Worm (Caenorhabditis elegans) whole organism, L1 larva: ENCODE data around the gene asp-18.
"Not testable (repeated sequence)": the region's sequence is repeated elsewhere in the genome, so short reads cannot be mapped to it uniquely, and the experiment has no call there.

Experiments used
- C04F5.9 ChIP-seq: sonication (generic microtip); optimal IDR thresholded peaks from 2 replicates; lab custom pipeline; 2016; ENCODE audit warnings: missing genetic modification characterization, missing compliant biosample characterization
- C16A3.4 ChIP-seq: fragments of 150-350 bp; optimal IDR thresholded peaks from 2 replicates; lab custom pipeline; 2014; ENCODE audit warnings: missing biosample characterization, missing genetic modification characterization
- aha-1 ChIP-seq: fragments of 150-350 bp; optimal IDR thresholded peaks from 2 replicates; lab custom pipeline; 2014; ENCODE audit warnings: missing biosample characterization, missing genetic modification characterization
- ceh-63 ChIP-seq: fragments of 200-800 bp; sonication (Bioruptor generic); optimal IDR thresholded peaks from 2 replicates; lab custom pipeline; 2018; ENCODE audit warnings: mild to moderate bottlenecking, missing genetic modification characterization, missing compliant biosample characterization
- ceh-88 ChIP-seq: fragments of 200-800 bp; sonication (Bioruptor generic); IDR thresholded peaks from 2 replicates; pipeline ENCODE4 v1.3.6; 2022; ENCODE audit warnings: missing genetic modification characterization, missing compliant biosample characterization
- dpl-1 ChIP-seq, 3 experiments: fragments of 150-350 bp in 2 of 3; sonication (generic microtip) in 1 of 3; optimal IDR thresholded peaks; 2 replicates each; lab custom pipeline; 2014 to 2017; ENCODE audit warnings: missing biosample characterization in 3 of 3, missing genetic modification characterization in 3 of 3, missing genetic modification reagents in 3 of 3
- efl-3 ChIP-seq: fragments of 200-800 bp; sonication (Bioruptor generic); optimal IDR thresholded peaks from 2 replicates; lab custom pipeline; 2018; ENCODE audit warnings: mild to moderate bottlenecking, missing genetic modification characterization, missing compliant biosample characterization
- ets-5 ChIP-seq: fragments of 200-800 bp; sonication (Bioruptor generic); IDR thresholded peaks from 2 replicates; pipeline ENCODE4 v1.3.6; 2022; ENCODE audit warnings: missing genetic modification characterization, missing compliant biosample characterization
- fkh-8 ChIP-seq: sonication (generic microtip); optimal IDR thresholded peaks from 2 replicates; lab custom pipeline; 2016; ENCODE audit warnings: mild to moderate bottlenecking, missing genetic modification characterization, missing compliant biosample characterization
- hlh-17 ChIP-seq: fragments of 200-800 bp; sonication (Bioruptor generic); optimal IDR thresholded peaks from 2 replicates; lab custom pipeline; 2018; ENCODE audit warnings: missing genetic modification characterization, mild to moderate bottlenecking, missing compliant biosample characterization, moderate library complexity, borderline replicate concordance
- irx-1 ChIP-seq: sonication (generic microtip); optimal IDR thresholded peaks from 2 replicates; lab custom pipeline; 2016; ENCODE audit warnings: missing genetic modification characterization, missing compliant biosample characterization
- jun-1 ChIP-seq: fragments of 150-350 bp; optimal IDR thresholded peaks from 2 replicates; lab custom pipeline; 2014; ENCODE audit warnings: missing biosample characterization, missing genetic modification reagents, missing genetic modification characterization
- lin-13 ChIP-seq: fragments of 150-350 bp; optimal IDR thresholded peaks from 2 replicates; lab custom pipeline; 2014; ENCODE audit warnings: missing biosample characterization, missing genetic modification reagents, missing genetic modification characterization
- lin-14 ChIP-seq: fragments of 200-800 bp; sonication (Bioruptor generic); optimal IDR thresholded peaks from 2 replicates; lab custom pipeline; 2018; ENCODE audit warnings: mild to moderate bottlenecking, missing genetic modification characterization, moderate library complexity, missing compliant biosample characterization
- lin-15B ChIP-seq: fragments of 150-350 bp; sonication (generic microtip); optimal IDR thresholded peaks from 3 replicates; lab custom pipeline; 2014; ENCODE audit warnings: missing biosample characterization, missing genetic modification characterization
- lin-35 ChIP-seq, 2 experiments: fragments of 150-350 bp; optimal IDR thresholded peaks; 2 replicates each; lab custom pipeline; 2014; ENCODE audit warnings: missing biosample characterization in 2 of 2, missing genetic modification characterization in 2 of 2, missing genetic modification reagents in 2 of 2
- nhr-12 ChIP-seq: sonication (generic microtip); optimal IDR thresholded peaks from 2 replicates; lab custom pipeline; 2017; ENCODE audit warnings: missing biosample characterization, missing genetic modification characterization
- nhr-20 ChIP-seq: sonication (generic microtip); optimal IDR thresholded peaks from 2 replicates; lab custom pipeline; 2016; ENCODE audit warnings: mild to moderate bottlenecking, missing genetic modification characterization, missing compliant biosample characterization
- nhr-28 ChIP-seq: fragments of 150-350 bp; optimal IDR thresholded peaks from 2 replicates; lab custom pipeline; 2014; ENCODE audit warnings: missing biosample characterization, missing genetic modification characterization
- nhr-47 ChIP-seq: sonication (generic microtip); optimal IDR thresholded peaks from 2 replicates; lab custom pipeline; 2016; ENCODE audit warnings: mild to moderate bottlenecking, missing genetic modification characterization, moderate library complexity, missing compliant biosample characterization
- nhr-77 ChIP-seq: fragments of 150-350 bp; optimal IDR thresholded peaks from 2 replicates; lab custom pipeline; 2014; ENCODE audit warnings: missing biosample characterization, missing genetic modification characterization
- nhr-90 ChIP-seq: sonication (generic microtip); optimal IDR thresholded peaks from 2 replicates; lab custom pipeline; 2016; ENCODE audit warnings: mild to moderate bottlenecking, missing genetic modification characterization, missing compliant biosample characterization; ENCODE audit not compliant: poor library complexity
- pax-3 ChIP-seq: fragments of 200-800 bp; sonication (Bioruptor generic); optimal IDR thresholded peaks from 2 replicates; lab custom pipeline; 2018; ENCODE audit warnings: mild to moderate bottlenecking, missing genetic modification characterization, moderate library complexity, missing compliant biosample characterization
- pqm-1 ChIP-seq: sonication (generic microtip); optimal IDR thresholded peaks from 3 replicates; lab custom pipeline; 2017; ENCODE audit warnings: missing biosample characterization, missing genetic modification characterization
- skn-1 ChIP-seq: fragments of 150-350 bp; optimal IDR thresholded peaks from 2 replicates; lab custom pipeline; 2014; ENCODE audit warnings: missing biosample characterization, missing genetic modification characterization
- snpc-4 ChIP-seq: fragments of 150-350 bp; optimal IDR thresholded peaks from 2 replicates; lab custom pipeline; 2014; ENCODE audit warnings: missing biosample characterization, missing genetic modification characterization
- snu-23 ChIP-seq: sonication (generic microtip); optimal IDR thresholded peaks from 2 replicates; lab custom pipeline; 2016; ENCODE audit warnings: missing genetic modification characterization, missing compliant biosample characterization
- sox-4 ChIP-seq: sonication (generic microtip); optimal IDR thresholded peaks from 2 replicates; lab custom pipeline; 2016; ENCODE audit warnings: missing genetic modification characterization, missing compliant biosample characterization
- unc-62 ChIP-seq: fragments of 150-350 bp; optimal IDR thresholded peaks from 2 replicates; lab custom pipeline; 2014; ENCODE audit warnings: missing biosample characterization, missing genetic modification reagents, missing genetic modification characterization
- unc-98 ChIP-seq: fragments of 200-800 bp; sonication (Bioruptor generic); IDR thresholded peaks from 2 replicates; pipeline ENCODE4 v1.3.6; 2022; ENCODE audit warnings: missing genetic modification characterization, missing compliant biosample characterization
- vab-15 ChIP-seq: sonication (generic microtip); optimal IDR thresholded peaks from 2 replicates; lab custom pipeline; 2017; ENCODE audit warnings: missing genotype, mild to moderate bottlenecking, missing genetic modification characterization, missing compliant biosample characterization
- xbp-1 ChIP-seq: sonication (generic microtip); optimal IDR thresholded peaks from 2 replicates; lab custom pipeline; 2016; ENCODE audit warnings: missing genetic modification characterization, missing compliant biosample characterization
- ztf-11 ChIP-seq, 2 experiments: sonication (generic microtip); optimal IDR thresholded peaks; 2 replicates each; lab custom pipeline; 2016 to 2017; ENCODE audit warnings: missing genetic modification characterization in 2 of 2, missing biosample characterization in 1 of 2, missing compliant biosample characterization in 1 of 2

asp-18 gene

DNA sequence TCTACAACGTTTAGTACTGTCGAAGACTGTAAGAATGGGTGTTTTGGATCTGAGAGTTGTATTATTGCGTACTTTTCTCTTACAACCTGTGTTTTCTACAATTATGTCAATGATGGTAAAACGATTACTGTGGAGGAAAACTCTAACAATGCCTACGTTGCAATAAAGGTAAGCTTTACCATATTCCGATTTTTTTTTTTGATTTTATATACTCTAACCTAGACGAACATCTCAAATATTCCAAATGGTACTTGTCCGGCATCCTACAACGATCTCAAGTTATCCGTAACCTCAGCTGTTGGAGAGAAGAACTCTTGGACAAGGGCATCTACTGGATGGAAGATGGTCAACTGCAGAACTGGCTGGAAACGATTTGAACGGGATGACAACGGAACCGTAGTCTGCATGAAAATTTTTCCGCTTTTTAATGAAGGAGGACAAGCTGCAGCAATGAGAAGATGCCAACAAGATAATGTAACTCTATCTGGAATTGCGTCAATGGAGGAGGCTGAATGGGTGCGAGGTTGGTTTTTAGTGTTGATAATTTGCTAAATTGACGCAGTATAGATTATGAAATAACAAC lies 40.4 kb upstream of the asp-18 start:
- no peak for TF ChIP-seq dpl-1 (GFP tag; optimal IDR thresholded peaks at IDR 0.05; lab: Kevin White, UChicago)
- TF ChIP-seq lin-14 (GFP tag; lab: Kevin White, UChicago): no peak
- TF ChIP-seq lin-15B: no peak

DNA sequence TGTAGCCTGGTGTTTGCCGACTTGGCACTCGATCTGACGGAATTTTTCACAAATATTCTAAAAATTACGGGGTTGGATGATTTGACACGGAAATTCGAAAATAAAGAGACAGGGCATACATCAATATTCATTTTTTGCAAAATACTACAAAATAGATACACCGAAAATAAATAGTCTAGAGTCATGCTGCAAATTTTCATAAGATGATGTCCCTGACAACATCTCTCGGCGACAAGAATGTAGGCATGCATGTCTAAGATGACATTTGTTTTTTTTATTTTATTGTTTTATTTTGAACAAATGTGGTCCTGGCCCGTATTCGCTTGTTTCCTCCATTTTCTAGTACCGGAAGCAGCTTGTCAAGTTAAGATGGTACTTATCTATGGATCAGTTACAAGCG lies 39.9 kb upstream of the asp-18 start, which contains the start of gene clec-256:
Gene clec-256, plus strand, starts transcription at position 301 of the 400 bp plus-strand sequence.
- no peak for TF ChIP-seq snu-23 (GFP tag; lab: Kevin White, UChicago)
- TF ChIP-seq xbp-1 (tag; lab: Kevin White, UChicago): no peak
- TF ChIP-seq ets-5 (GFP tag; lab: Robert Waterston, UW): no peak
- TF ChIP-seq skn-1 (tag; lab: Kevin White, UChicago): no peak

DNA sequence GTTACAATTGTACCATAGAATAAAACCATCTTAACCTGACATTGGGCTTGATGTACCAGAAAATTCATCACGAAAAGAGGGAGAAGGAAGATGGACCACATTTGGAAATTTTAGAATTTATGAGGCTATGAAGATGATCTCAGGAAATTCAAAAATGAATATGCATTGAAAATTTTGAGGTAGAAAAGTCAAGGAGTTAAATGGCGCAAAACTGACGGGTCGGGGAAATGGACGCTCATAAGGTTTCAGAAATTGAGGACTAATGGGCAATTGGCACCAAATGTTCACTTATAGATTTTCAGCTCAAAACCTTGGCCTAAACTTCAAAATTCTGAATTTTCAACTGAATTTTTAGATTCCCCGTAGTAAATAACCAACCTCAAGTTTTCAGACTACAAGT lies 39.1 kb upstream of the asp-18 start, which contains the start of gene clec-255:
Gene clec-255, minus strand, starts transcription at position 101 of the 400 bp plus-strand sequence.
- TF ChIP-seq nhr-12 (tag; lab: Kevin White, UChicago) (no peak), snpc-4 (no peak), ceh-63 (GFP tag; lab: Kevin White, UChicago) (no peak), nhr-77 (tag; lab: Kevin White, UChicago) (no peak), ets-5 (GFP tag; lab: Robert Waterston, UW) (no peak), C16A3.4 (tag; lab: Kevin White, UChicago) (no peak), efl-3 (GFP tag; lab: Kevin White, UChicago) (no peak), unc-98 (GFP tag; lab: Robert Waterston, UW) (no peak), ceh-88 (GFP tag; lab: Robert Waterston, UW) (no peak), sox-4 (tag; lab: Kevin White, UChicago) (no peak), lin-35 (GFP tag; optimal IDR thresholded peaks at IDR 0.05; lab: Kevin White, UChicago) (no peak), C04F5.9 (tag; lab: Kevin White, UChicago) (no peak), ztf-11 (tag; optimal IDR thresholded peaks at IDR 0.05; lab: Kevin White, UChicago) (no peak), lin-13 (no peak), unc-62 (GFP tag; lab: Kevin White, UChicago) (no peak), nhr-28 (tag; lab: Kevin White, UChicago) (no peak), hlh-17 (GFP tag; lab: Kevin White, UChicago) (no peak), lin-15B (no peak), irx-1 (tag; lab: Kevin White, UChicago) (no peak)

DNA sequence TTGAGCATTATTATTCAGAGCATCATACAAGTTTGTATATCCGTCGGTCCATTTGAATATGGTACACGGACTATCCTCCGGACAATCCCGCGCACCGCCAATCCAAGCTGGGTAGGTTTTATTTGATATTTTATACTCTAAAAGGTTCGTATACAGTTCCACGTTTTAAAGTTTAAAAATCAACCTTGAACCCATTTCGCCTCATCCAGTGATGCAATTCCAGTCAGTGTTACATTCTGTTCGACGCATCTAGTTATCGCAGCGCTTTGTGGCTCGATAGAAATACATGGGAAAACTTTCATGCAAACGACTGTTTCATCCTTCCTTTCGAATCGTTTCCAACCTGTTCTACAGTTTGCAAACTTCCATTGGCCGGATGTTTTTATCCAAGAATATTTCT lies 38.4 kb upstream of the asp-18 start:
- TF ChIP-seq lin-14 (GFP tag; lab: Kevin White, UChicago) (no peak), vab-15 (tag; lab: Kevin White, UChicago) (no peak), ceh-63 (GFP tag; lab: Kevin White, UChicago) (no peak), fkh-8 (tag; lab: Kevin White, UChicago) (no peak), aha-1 (tag; lab: Kevin White, UChicago) (no peak), nhr-90 (tag; lab: Kevin White, UChicago) (no peak), pax-3 (no peak), nhr-20 (tag; lab: Kevin White, UChicago) (no peak), lin-15B (no peak), nhr-28 (tag; lab: Kevin White, UChicago) (no peak), jun-1 (no peak)

DNA sequence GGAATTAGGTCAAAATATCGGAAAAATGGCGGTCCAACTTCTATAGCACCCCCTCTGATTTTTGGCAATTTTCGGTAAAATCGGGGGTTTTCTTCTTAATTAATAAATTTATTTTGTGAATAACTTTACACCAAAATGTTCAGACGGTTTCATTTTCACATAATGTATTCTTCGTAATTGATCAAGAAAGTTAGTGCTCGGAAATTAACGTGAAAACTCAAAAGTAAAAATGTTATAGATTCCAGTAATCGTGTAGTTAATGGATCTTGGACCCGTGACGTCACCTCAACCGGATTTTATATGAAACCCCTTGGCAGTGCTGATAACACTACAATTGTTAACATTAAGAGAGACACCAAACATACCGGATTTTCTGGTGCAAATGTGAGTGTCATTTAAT lies 30.6 kb upstream of the asp-18 start, which contains the start of gene F11D11.22:
Gene F11D11.22, plus strand, starts transcription at position 301 of the 400 bp plus-strand sequence.
- TF ChIP-seq nhr-47, pqm-1, sox-4 (tag; lab: Kevin White, UChicago): not testable (repeated sequence)
